Worm (Caenorhabditis elegans): ENCODE data around the gene spin-1.
A peak's percentile ranks its signal among the peaks of the same experiment; 100 is the strongest.

ce11 chrV:12100794-12101343, 13.9 kb upstream of the spin-1 start, which contains the start of gene nhr-154:
- TF ChIP-seq lin-13 (GFP tag; optimal IDR thresholded peaks at IDR 0.05) (no peak), ztf-11 (tag; optimal IDR thresholded peaks at IDR 0.05) (no peak), ces-1 (GFP tag; optimal IDR thresholded peaks at IDR 0.05) (no peak), sdz-12 (GFP tag; optimal IDR thresholded peaks at IDR 0.05) (no peak), aha-1 (tag) (peak; percentile 52), madf-5 (GFP tag; IDR thresholded peaks at IDR 0.05) (no peak), php-3 (GFP tag; IDR thresholded peaks at IDR 0.05) (no peak), spr-3 (GFP tag; optimal IDR thresholded peaks at IDR 0.05) (no peak), mdl-1 (tag; optimal IDR thresholded peaks at IDR 0.05) (no peak), nhr-25 (tag; optimal IDR thresholded peaks at IDR 0.05; ENCODE audit: borderline replicate concordance, insufficient read depth) (no peak)
